Worm (Caenorhabditis elegans): Measurements from ENCODE around the gene Y67D8C.22.

ce11 chrIV:3055320-3055719, 20.8 kb downstream of the Y67D8C.22 start:
- TF ChIP-seq attf-6 (GFP tag; IDR thresholded peaks at IDR 0.05) (no peak), pbrm-1 (GFP tag; IDR thresholded peaks at IDR 0.05) (no peak), rcor-1 (GFP tag; IDR thresholded peaks at IDR 0.05) (no peak), ekl-4 (GFP tag; IDR thresholded peaks at IDR 0.05) (no peak), pha-4 (tag; optimal IDR thresholded peaks at IDR 0.05) (no peak), dpl-1 (GFP tag; optimal IDR thresholded peaks at IDR 0.05) (no peak), B0019.2 (GFP tag; conservative IDR thresholded peaks at IDR 0.05) (no peak), snpc-4 (GFP tag; optimal IDR thresholded peaks at IDR 0.05) (no peak), snpc-4 (tag; optimal IDR thresholded peaks at IDR 0.05) (no peak), F33H1.4 (GFP tag; IDR thresholded peaks at IDR 0.05) (peak; percentile 34; the same call in 1 of the 2 replicates), K11D2.4 (GFP tag; IDR thresholded peaks at IDR 0.05) (no peak), ZK185.1 (tag; optimal IDR thresholded peaks at IDR 0.05; ENCODE audit: poor library complexity, severe bottlenecking) (no peak), hmg-1.2 (GFP tag; IDR thresholded peaks at IDR 0.05) (peak; percentile 83)
